Worm (Caenorhabditis elegans) whole organism, L3 larva: ENCODE results near the gene crn-7.

Experiments
- ZK546.5 ChIP-seq: sonication (generic microtip); optimal IDR thresholded peaks from 2 replicates; lab custom pipeline; 2017; ENCODE audit warnings: missing biosample characterization, missing genetic modification characterization
- aly-2 ChIP-seq: fragments of 150-350 bp; optimal IDR thresholded peaks from 2 replicates; lab custom pipeline; 2014; ENCODE audit warnings: missing biosample characterization, missing genetic modification characterization
- ceh-16 ChIP-seq: sonication (generic microtip); optimal IDR thresholded peaks from 2 replicates; lab custom pipeline; 2017; ENCODE audit warnings: missing biosample characterization, missing genetic modification characterization
- ceh-9 ChIP-seq: sonication (generic microtip); optimal IDR thresholded peaks from 2 replicates; lab custom pipeline; 2018; ENCODE audit warnings: missing biosample characterization, missing genetic modification characterization
- egl-27 ChIP-seq: sonication (generic microtip); optimal IDR thresholded peaks from 4 replicates; lab custom pipeline; 2017; ENCODE audit warnings: missing biosample characterization, missing genetic modification reagents, missing genetic modification characterization
- elt-2 ChIP-seq: sonication (generic microtip); optimal IDR thresholded peaks from 2 replicates; lab custom pipeline; 2016; ENCODE audit warnings: missing genetic modification reagents, mild to moderate bottlenecking, missing genetic modification characterization, missing compliant biosample characterization
- elt-3 ChIP-seq, 3 experiments: fragments of 150-350 bp in 1 of 3; sonication (generic microtip) in 2 of 3; optimal IDR thresholded peaks; 2 replicates in 2 of 3; 4 replicates in 1 of 3; lab custom pipeline; 2014 to 2017; ENCODE audit warnings: missing biosample characterization in 3 of 3, missing genetic modification characterization in 3 of 3
- eor-1 ChIP-seq, 2 experiments: fragments of 150-350 bp; optimal IDR thresholded peaks; 2 replicates each; lab custom pipeline; 2014 to 2018; ENCODE audit warnings: missing biosample characterization in 2 of 2, missing genetic modification characterization in 2 of 2
- fkh-2 ChIP-seq: fragments of 150-350 bp; optimal IDR thresholded peaks from 2 replicates; lab custom pipeline; 2014; ENCODE audit warnings: missing biosample characterization, missing genetic modification reagents, missing genetic modification characterization
- fos-1 ChIP-seq: fragments of 150-350 bp; optimal IDR thresholded peaks from 2 replicates; lab custom pipeline; 2014; ENCODE audit warnings: missing biosample characterization, missing genetic modification characterization
- hmg-11 ChIP-seq: sonication (generic microtip); optimal IDR thresholded peaks from 2 replicates; lab custom pipeline; 2016; ENCODE audit warnings: missing genetic modification characterization, missing compliant biosample characterization
- jun-1 ChIP-seq: fragments of 150-350 bp; optimal IDR thresholded peaks from 2 replicates; lab custom pipeline; 2014; ENCODE audit warnings: missing biosample characterization, missing genetic modification reagents, missing genetic modification characterization
- lin-15B ChIP-seq: fragments of 150-350 bp; optimal IDR thresholded peaks from 2 replicates; lab custom pipeline; 2014; ENCODE audit warnings: missing biosample characterization, missing genetic modification characterization
- lin-39 ChIP-seq: fragments of 150-350 bp; optimal IDR thresholded peaks from 2 replicates; lab custom pipeline; 2018; ENCODE audit warnings: missing biosample characterization, missing genetic modification reagents, missing genetic modification characterization
- mml-1 ChIP-seq: fragments of 150-350 bp; sonication (generic microtip); optimal IDR thresholded peaks from 3 replicates; lab custom pipeline; 2014; ENCODE audit warnings: missing biosample characterization, missing genetic modification characterization
- nfya-1 ChIP-seq: sonication (generic microtip); optimal IDR thresholded peaks from 2 replicates; lab custom pipeline; 2017; ENCODE audit warnings: missing genetic modification characterization, mild to moderate bottlenecking, missing compliant biosample characterization, antibody characterized with exemption, moderate library complexity; ENCODE audit not compliant: insufficient read depth
- nhr-11 ChIP-seq: fragments of 150-350 bp; optimal IDR thresholded peaks from 2 replicates; lab custom pipeline; 2014; ENCODE audit warnings: missing biosample characterization, missing genetic modification characterization
- nhr-12 ChIP-seq: fragments of 150-350 bp; optimal IDR thresholded peaks from 2 replicates; lab custom pipeline; 2014; ENCODE audit warnings: missing biosample characterization, missing genetic modification characterization
- nhr-23 ChIP-seq: fragments of 150-350 bp; optimal IDR thresholded peaks from 2 replicates; lab custom pipeline; 2014; ENCODE audit warnings: missing biosample characterization, missing genetic modification reagents, missing genetic modification characterization
- nhr-237 ChIP-seq: fragments of 150-350 bp; optimal IDR thresholded peaks from 2 replicates; lab custom pipeline; 2014; ENCODE audit warnings: missing biosample characterization, missing genetic modification characterization
- nhr-25 ChIP-seq: sonication (generic microtip); optimal IDR thresholded peaks from 2 replicates; lab custom pipeline; 2017; ENCODE audit warnings: missing biosample characterization, missing genetic modification characterization
- nhr-43 ChIP-seq: sonication (generic microtip); optimal IDR thresholded peaks from 2 replicates; lab custom pipeline; 2016; ENCODE audit warnings: mild to moderate bottlenecking, missing genetic modification characterization, missing compliant biosample characterization; ENCODE audit not compliant: poor library complexity, severe bottlenecking
- nhr-67 ChIP-seq: fragments of 150-350 bp; optimal IDR thresholded peaks from 2 replicates; lab custom pipeline; 2014; ENCODE audit warnings: missing biosample characterization, missing genetic modification characterization
- nhr-77 ChIP-seq: fragments of 150-350 bp; optimal IDR thresholded peaks from 2 replicates; lab custom pipeline; 2014; ENCODE audit warnings: missing biosample characterization, missing genetic modification characterization
- pha-4 ChIP-seq: fragments of 150-350 bp; optimal IDR thresholded peaks from 2 replicates; lab custom pipeline; 2014; ENCODE audit warnings: missing biosample characterization, missing genetic modification reagents, missing genetic modification characterization
- pqm-1 ChIP-seq: fragments of 150-350 bp; optimal IDR thresholded peaks from 2 replicates; lab custom pipeline; 2017; ENCODE audit warnings: missing biosample characterization, missing genetic modification characterization, inconsistent platforms
- skn-1 ChIP-seq: fragments of 150-350 bp; optimal IDR thresholded peaks from 2 replicates; lab custom pipeline; 2014; ENCODE audit warnings: missing biosample characterization, missing genetic modification characterization
- snpc-4 ChIP-seq: fragments of 150-350 bp; optimal IDR thresholded peaks from 2 replicates; lab custom pipeline; 2014; ENCODE audit warnings: missing biosample characterization, missing genetic modification characterization
- tbx-2 ChIP-seq: sonication (generic microtip); optimal IDR thresholded peaks from 2 replicates; lab custom pipeline; 2016; ENCODE audit warnings: mild to moderate bottlenecking, missing genetic modification characterization, missing compliant biosample characterization
- unc-39 ChIP-seq: sonication (generic microtip); optimal IDR thresholded peaks from 4 replicates; lab custom pipeline; 2017; ENCODE audit warnings: missing biosample characterization, missing genetic modification characterization
- zag-1 ChIP-seq: fragments of 150-350 bp; optimal IDR thresholded peaks from 2 replicates; lab custom pipeline; 2014; ENCODE audit warnings: missing biosample characterization, missing genetic modification characterization
- ztf-11 ChIP-seq: fragments of 150-350 bp; optimal IDR thresholded peaks from 2 replicates; lab custom pipeline; 2014; ENCODE audit warnings: missing biosample characterization, missing genetic modification characterization
- ztf-4 ChIP-seq: fragments of 150-350 bp; optimal IDR thresholded peaks from 2 replicates; lab custom pipeline; 2014; ENCODE audit warnings: missing biosample characterization, missing genetic modification characterization

crn-7 gene

DNA sequence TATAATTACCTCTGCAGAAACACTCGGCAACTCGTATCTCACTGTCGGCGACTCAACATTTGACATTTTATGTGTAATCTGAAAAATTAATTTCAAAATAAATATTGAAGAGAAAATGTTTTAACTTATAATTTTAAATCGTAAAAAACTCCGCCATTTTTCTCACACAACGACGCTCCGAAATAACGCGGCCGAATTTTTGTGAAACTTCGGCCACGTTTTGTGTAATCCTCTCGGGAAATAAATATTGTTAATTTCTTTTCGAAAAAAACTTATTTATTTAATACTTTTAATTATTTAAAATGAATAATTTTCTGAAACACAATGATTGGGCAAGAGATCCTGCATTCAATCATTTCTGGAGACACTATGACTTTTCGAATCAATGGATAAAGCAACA lies 39.0 kb downstream of the crn-7 start, which contains the start of the genes F10E9.7 and F10E9.5 (continued):
- peak; percentile 86 for TF ChIP-seq snpc-4 (tag; lab: Kevin White, UChicago)
- peak; percentile 58 for TF ChIP-seq skn-1
- TF ChIP-seq lin-15B (tag; lab: Kevin White, UChicago): peak; percentile 97
- TF ChIP-seq tbx-2 (tag; lab: Kevin White, UChicago): peak; percentile 56

DNA sequence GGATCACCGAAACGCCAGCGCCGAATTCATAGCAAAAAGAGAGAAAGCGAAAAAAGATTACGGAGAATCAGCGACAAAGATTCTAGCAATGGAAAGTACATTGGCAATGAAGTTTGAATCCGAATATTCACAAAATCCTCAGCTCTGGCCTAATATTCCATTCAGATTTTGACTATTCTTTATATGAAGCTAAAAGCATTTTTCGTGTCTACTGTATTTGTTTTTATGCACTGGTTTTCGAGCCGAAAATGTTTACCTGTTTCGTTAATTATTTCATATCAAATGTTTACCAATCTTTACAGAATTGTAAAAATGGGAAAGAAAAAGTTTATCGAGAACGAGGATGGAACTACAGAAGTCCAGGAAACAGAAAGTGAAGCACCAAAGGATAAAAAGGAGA lies 39.9 kb downstream of the crn-7 start, which contains the start of gene F10E9.4:
TSS of gene F10E9.4 (plus strand) at position 301 of the 400 bp plus-strand sequence.
- TF ChIP-seq unc-39 (tag; lab: Kevin White, UChicago): no peak
- no peak for TF ChIP-seq nhr-67 (tag; lab: Kevin White, UChicago)
- no peak for TF ChIP-seq aly-2 (tag; lab: Kevin White, UChicago)
- no peak for TF ChIP-seq lin-39 (tag; lab: Kevin White, UChicago)
- no peak for TF ChIP-seq fkh-2 (tag; lab: Kevin White, UChicago)
- TF ChIP-seq ceh-16 (tag; lab: Kevin White, UChicago): no peak

DNA sequence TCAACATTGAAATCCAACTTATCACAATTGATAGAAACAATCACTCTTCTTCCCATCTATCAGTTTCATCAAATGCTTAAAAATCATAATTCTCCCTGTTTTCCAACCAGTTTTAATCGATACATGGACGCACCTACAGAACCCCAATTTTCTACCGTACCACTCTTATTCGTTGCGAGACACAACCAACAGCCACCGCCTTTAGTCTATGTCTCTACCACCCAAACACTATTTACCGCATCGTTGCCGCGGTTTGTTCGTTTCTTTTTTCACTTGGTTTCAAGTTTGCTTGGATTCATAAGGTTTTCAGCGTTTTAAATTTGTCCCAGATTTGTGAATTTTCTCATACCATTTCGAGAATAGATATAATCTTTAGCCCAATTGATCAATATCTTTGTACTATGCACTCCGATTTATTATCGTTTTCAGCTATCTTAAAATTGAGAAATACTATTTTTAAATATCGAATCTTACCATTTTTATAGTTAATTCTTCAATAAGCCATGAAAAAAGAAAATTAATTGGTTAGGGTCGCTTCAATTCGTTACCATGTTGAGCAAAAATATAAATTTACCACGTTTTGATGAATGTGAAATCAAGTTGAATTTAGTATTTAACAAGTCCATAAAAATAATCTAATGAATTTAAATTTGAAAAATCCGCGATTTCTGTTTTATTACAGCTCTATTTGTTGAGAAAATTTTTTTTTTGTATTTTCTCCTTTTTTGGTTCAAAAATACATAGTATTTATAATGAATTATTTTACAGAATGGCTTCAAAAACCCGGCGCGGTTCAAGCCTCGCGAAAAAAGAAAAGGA lies 42.1 kb downstream of the crn-7 start, which contains the start of gene F10E9.3:
TSS of gene F10E9.3 (plus strand) at position 769 of the 819 bp plus-strand sequence.
- peak; percentile 28 for TF ChIP-seq hmg-11 (tag; lab: Kevin White, UChicago)
- TF ChIP-seq nfya-1 (tag; lab: Kevin White, UChicago): peak; percentile 94
- TF ChIP-seq lin-15B (tag; lab: Kevin White, UChicago): peak; percentile 51
- TF ChIP-seq nhr-77: no peak
- TF ChIP-seq pqm-1 (tag; lab: Kevin White, UChicago): peak; percentile 14
- TF ChIP-seq ztf-11 (tag; lab: Kevin White, UChicago): no peak
- peak; percentile 62 for TF ChIP-seq pha-4 (tag; lab: Kevin White, UChicago)
- peak; percentile 11 for TF ChIP-seq nhr-23

DNA sequence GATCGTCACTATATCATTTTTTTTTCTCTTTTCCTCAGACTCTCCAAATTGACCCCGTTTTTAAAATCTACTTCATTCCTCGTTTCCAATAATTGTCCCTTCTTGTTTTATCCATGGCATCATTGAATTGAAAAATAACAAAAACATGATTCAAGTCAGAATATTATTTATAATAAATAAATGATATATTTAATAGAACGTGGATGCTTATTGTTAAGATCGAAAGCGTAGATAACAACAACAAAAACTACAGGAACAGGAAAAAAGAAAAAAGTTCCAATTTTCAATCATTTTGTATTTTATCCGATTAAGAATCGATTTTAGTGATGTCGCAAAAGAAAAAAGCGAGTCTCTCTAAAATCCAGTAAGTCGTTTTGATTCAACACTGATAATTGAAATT lies 44.1 kb downstream of the crn-7 start, which contains the start of gene F10E9.2:
TSS of gene F10E9.2 (plus strand) at position 301 of the 400 bp plus-strand sequence.
- no peak for TF ChIP-seq mml-1 (tag; lab: Kevin White, UChicago)
- no peak for TF ChIP-seq egl-27 (tag; lab: Kevin White, UChicago)
- TF ChIP-seq aly-2 (tag; lab: Kevin White, UChicago): no peak
- no peak for TF ChIP-seq fos-1 (tag; lab: Kevin White, UChicago)
- no peak for TF ChIP-seq nhr-77
- TF ChIP-seq nhr-25 (tag; lab: Kevin White, UChicago): no peak
- no peak for TF ChIP-seq ztf-4
- TF ChIP-seq fkh-2 (tag; lab: Kevin White, UChicago): no peak
- no peak for TF ChIP-seq ZK546.5 (tag; lab: Kevin White, UChicago)
- TF ChIP-seq eor-1 (tag; optimal IDR thresholded peaks at IDR 0.05; lab: Kevin White, UChicago): no peak
- no peak for TF ChIP-seq zag-1
- TF ChIP-seq nhr-11: no peak
- no peak for TF ChIP-seq pha-4 (tag; lab: Kevin White, UChicago)
- no peak for TF ChIP-seq hmg-11 (tag; lab: Kevin White, UChicago)
- TF ChIP-seq, all 47 proteins: peak for 0

DNA sequence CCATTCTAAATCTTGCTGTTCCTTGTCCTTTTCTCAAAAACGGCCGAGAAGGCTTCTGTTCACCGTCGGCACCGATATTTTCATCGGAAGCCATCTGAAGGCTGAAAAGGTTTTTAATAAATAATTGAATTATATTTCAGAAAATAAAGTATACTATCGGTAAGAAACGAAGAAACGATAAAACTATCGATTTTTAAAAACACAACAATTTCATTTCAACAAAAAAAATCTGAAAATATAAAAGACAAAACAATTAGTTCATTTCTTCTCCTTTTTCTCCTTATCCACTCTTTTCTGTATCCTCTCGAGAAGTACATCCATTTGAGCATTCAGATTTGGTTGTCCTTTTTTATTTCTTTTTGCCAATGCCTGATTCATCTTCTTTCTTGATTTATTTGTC lies 50.2 kb downstream of the crn-7 start, which contains the start of gene sas-4:
TSS of gene sas-4 (minus strand) at position 101 of the 400 bp plus-strand sequence.
- TF ChIP-seq lin-39 (tag; lab: Kevin White, UChicago) (no peak), fos-1 (tag; lab: Kevin White, UChicago) (no peak), nhr-12 (tag; lab: Kevin White, UChicago) (no peak), nhr-43 (tag; lab: Kevin White, UChicago) (no peak), elt-2 (tag; lab: Kevin White, UChicago) (no peak), jun-1 (tag; lab: Kevin White, UChicago) (no peak), nhr-237 (tag; lab: Kevin White, UChicago) (no peak), fkh-2 (tag; lab: Kevin White, UChicago) (no peak), ZK546.5 (tag; lab: Kevin White, UChicago) (no peak), nhr-67 (tag; lab: Kevin White, UChicago) (no peak), eor-1 (tag; optimal IDR thresholded peaks at IDR 0.05; lab: Kevin White, UChicago) (no peak), nfya-1 (tag; lab: Kevin White, UChicago) (no peak), nhr-11 (no peak), skn-1 (no peak), tbx-2 (tag; lab: Kevin White, UChicago) (no peak), pha-4 (tag; lab: Kevin White, UChicago) (no peak), lin-15B (tag; lab: Kevin White, UChicago) (no peak), ceh-9 (no peak), nhr-23 (no peak), elt-3 (tag; optimal IDR thresholded peaks at IDR 0.05; lab: Kevin White, UChicago) (no peak)
